Worm (Caenorhabditis elegans) whole organism, early embryonic: ENCODE measurements around the gene ttr-5.

Source experiments
- ama-1 ChIP-seq: fragments of 150-350 bp; optimal IDR thresholded peaks from 2 replicates; lab custom pipeline; 2014
- flt-1 ChIP-seq: fragments of 200-800 bp; sonication (Bioruptor generic); IDR thresholded peaks from 2 replicates; pipeline ENCODE4 v1.3.6; 2022; ENCODE audit warnings: missing genetic modification characterization, missing compliant biosample characterization

DNA sequence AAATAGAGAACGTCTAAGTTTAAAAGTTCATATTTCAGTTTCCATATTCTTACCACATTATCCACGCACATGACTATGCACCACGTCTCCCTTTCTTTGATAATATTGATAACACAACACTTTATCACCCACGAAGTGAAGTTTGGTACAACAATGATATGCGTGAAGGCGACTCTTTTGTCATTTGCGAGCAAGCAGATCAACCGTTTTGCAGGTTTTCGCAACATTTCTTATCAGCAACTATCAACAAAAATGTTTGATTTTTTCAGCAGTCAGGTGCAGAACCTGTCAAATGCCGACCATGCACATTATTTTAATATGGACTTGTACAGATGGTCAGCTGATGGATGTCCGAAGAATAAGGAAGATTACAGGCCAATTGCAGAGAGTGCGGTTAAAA is 3.6 kb upstream of the ttr-5 start:
- no peak for TF ChIP-seq ama-1
- TF ChIP-seq flt-1 (GFP tag; lab: Robert Waterston, UW), result no peak
